Worm (Caenorhabditis elegans): ENCODE measurements around the gene tbc-17.

DNA sequence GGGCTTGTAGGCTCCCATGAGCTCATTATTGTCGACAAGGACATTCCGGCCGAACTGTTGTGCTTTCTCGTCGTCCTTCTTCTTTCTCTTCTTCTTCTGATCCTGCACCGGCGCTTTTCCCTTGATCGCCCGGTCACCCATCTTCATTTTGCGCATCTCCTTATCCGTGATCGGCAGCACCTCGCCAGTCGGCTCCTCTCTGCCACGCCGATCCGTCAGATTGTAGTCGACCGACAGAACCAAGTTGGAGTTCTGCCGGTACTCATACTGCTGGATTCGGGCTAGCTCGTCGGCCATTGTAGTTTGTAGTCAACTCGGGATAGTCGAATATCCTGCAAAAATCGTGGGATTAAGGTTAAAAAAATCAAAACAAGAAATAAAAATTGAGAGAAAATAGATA is 42.4 kb downstream of the tbc-17 start, which contains the start of gene snrp-200:
- TF ChIP-seq nhr-25 (tag; optimal IDR thresholded peaks at IDR 0.05) (no peak), mdl-1 (tag; optimal IDR thresholded peaks at IDR 0.05) (no peak), egl-27 (tag; optimal IDR thresholded peaks at IDR 0.05) (no peak), ztf-11 (tag; optimal IDR thresholded peaks at IDR 0.05) (no peak), zag-1 (tag; optimal IDR thresholded peaks at IDR 0.05) (no peak), dmd-4 (tag; optimal IDR thresholded peaks at IDR 0.05) (no peak), nhr-11 (tag; optimal IDR thresholded peaks at IDR 0.05) (no peak), nhr-23 (tag; optimal IDR thresholded peaks at IDR 0.05) (no peak), snpc-4 (tag; optimal IDR thresholded peaks at IDR 0.05) (no peak), nhr-237 (tag; optimal IDR thresholded peaks at IDR 0.05) (no peak), crh-2 (tag; optimal IDR thresholded peaks at IDR 0.05) (no peak), fos-1 (tag; optimal IDR thresholded peaks at IDR 0.05) (no peak), skn-1 (tag; optimal IDR thresholded peaks at IDR 0.05) (no peak), unc-39 (tag; optimal IDR thresholded peaks at IDR 0.05) (no peak)
